Fruit fly (Drosophila melanogaster) whole organism, wandering third instar larva: Measurements from ENCODE around the gene ClpP.

Experiments used
- CrebA ChIP-seq: fragments of 200-800 bp; sonication (Bioruptor generic); optimal IDR thresholded peaks from 2 replicates; lab custom pipeline; 2016; ENCODE audit warnings: missing biosample characterization, mild to moderate bottlenecking, missing genetic modification characterization, borderline replicate concordance
- Dfd ChIP-seq: fragments of >200 bp; optimal IDR thresholded peaks from 2 replicates; lab custom pipeline; 2017; ENCODE audit warnings: missing biosample characterization, missing genetic modification characterization
- Dif ChIP-seq: fragments of 200-275, 200-300 bp; sonication (Bioruptor generic); optimal IDR thresholded peaks from 2 replicates; lab custom pipeline; 2018; ENCODE audit warnings: missing biosample characterization, missing genetic modification characterization; ENCODE audit not compliant: partially characterized antibody
- GATAd ChIP-seq: sonication (Bioruptor generic); optimal IDR thresholded peaks from 2 replicates; lab custom pipeline; 2016; ENCODE audit warnings: missing biosample characterization, missing genetic modification characterization
- HLH106 ChIP-seq: fragments of 200-800 bp; optimal IDR thresholded peaks from 3 replicates; lab custom pipeline; 2019; ENCODE audit warnings: missing biosample characterization, mild to moderate bottlenecking, missing genetic modification characterization, moderate library complexity
- Hnf4 ChIP-seq: fragments of 200-800 bp; sonication (Bioruptor generic); optimal IDR thresholded peaks from 2 replicates; lab custom pipeline; 2016; ENCODE audit warnings: missing biosample characterization, mild to moderate bottlenecking, missing genetic modification characterization
- Hr83 ChIP-seq: fragments of 200-300 bp; sonication (Bioruptor generic); optimal IDR thresholded peaks from 2 replicates; lab custom pipeline; 2016; ENCODE audit warnings: missing biosample characterization, mild to moderate bottlenecking, missing genetic modification characterization, moderate library complexity; ENCODE audit not compliant: poor library complexity, severe bottlenecking
- Jra ChIP-seq: sonication (Bioruptor generic); optimal IDR thresholded peaks from 2 replicates; lab custom pipeline; 2016; ENCODE audit warnings: missing biosample characterization, missing genetic modification characterization
- Mio ChIP-seq: sonication (Bioruptor generic); optimal IDR thresholded peaks from 2 replicates; lab custom pipeline; 2016; ENCODE audit warnings: missing biosample characterization, missing genetic modification characterization
- Myc ChIP-seq: fragments of >200 bp; optimal IDR thresholded peaks from 2 replicates; lab custom pipeline; 2017
- N ChIP-seq: fragments of >200 bp; optimal IDR thresholded peaks from 2 replicates; lab custom pipeline; 2018; ENCODE audit warnings: missing biosample characterization, missing external identifiers, missing genetic modification characterization
- OdsH ChIP-seq: fragments of 200-800 bp; sonication (Bioruptor generic); optimal IDR thresholded peaks from 2 replicates; lab custom pipeline; 2016; ENCODE audit warnings: missing biosample characterization, mild to moderate bottlenecking, missing genetic modification characterization
- Rel ChIP-seq, 2 experiments: fragments of 200-800 bp; sonication (Bioruptor generic) in 1 of 2; optimal IDR thresholded peaks; 2 replicates in 1 of 2; 3 replicates in 1 of 2; lab custom pipeline; 2016 to 2019; ENCODE audit warnings: mild to moderate bottlenecking in 2 of 2, missing biosample characterization in 2 of 2, missing genetic modification characterization in 2 of 2, moderate library complexity in 1 of 2
- Sp1 ChIP-seq: fragments of 200-800 bp; sonication (Bioruptor generic); optimal IDR thresholded peaks from 3 replicates; lab custom pipeline; 2019; ENCODE audit warnings: missing biosample characterization, mild to moderate bottlenecking, missing genetic modification characterization, moderate library complexity
- Vsx2 ChIP-seq: fragments of 200-300, 225-300 bp; sonication (Bioruptor generic); optimal IDR thresholded peaks from 2 replicates; lab custom pipeline; 2018; ENCODE audit warnings: missing biosample characterization, missing genetic modification characterization; ENCODE audit not compliant: partially characterized antibody
- br ChIP-seq: fragments of 200-800 bp; sonication (Bioruptor generic); optimal IDR thresholded peaks from 2 replicates; lab custom pipeline; 2016; ENCODE audit warnings: missing biosample characterization, missing genetic modification characterization
- brk ChIP-seq: fragments of 200-800 bp; sonication (Bioruptor generic); optimal IDR thresholded peaks from 2 replicates; lab custom pipeline; 2016; ENCODE audit warnings: missing biosample characterization, mild to moderate bottlenecking, missing genetic modification characterization
- dl ChIP-seq, 2 experiments: fragments of 175-275, 200-275 bp in 1 of 2; fragments of 200-275 bp in 1 of 2; sonication (Bioruptor generic); optimal IDR thresholded peaks; lab custom pipeline; 2018; ENCODE audit warnings: mild to moderate bottlenecking in 2 of 2, missing biosample characterization in 2 of 2, missing genetic modification characterization in 2 of 2, moderate library complexity in 2 of 2; ENCODE audit not compliant: partially characterized antibody in 2 of 2, insufficient read depth in 1 of 2
- dmrt93B ChIP-seq: fragments of 200-800 bp; sonication (Bioruptor generic); optimal IDR thresholded peaks from 2 replicates; lab custom pipeline; 2018; ENCODE audit warnings: missing biosample characterization, mild to moderate bottlenecking, missing genetic modification characterization
- dsf ChIP-seq: sonication (Bioruptor generic); optimal IDR thresholded peaks from 2 replicates; lab custom pipeline; 2016; ENCODE audit warnings: missing biosample characterization, missing genetic modification characterization, borderline replicate concordance
- ey ChIP-seq: fragments of 200-800 bp; sonication (Bioruptor generic); optimal IDR thresholded peaks from 2 replicates; lab custom pipeline; 2016; ENCODE audit warnings: missing biosample characterization, missing genetic modification characterization
- h ChIP-seq: fragments of 200-800 bp; sonication (Bioruptor generic); optimal IDR thresholded peaks from 3 replicates; lab custom pipeline; 2016; ENCODE audit warnings: missing biosample characterization, mild to moderate bottlenecking, missing genetic modification characterization
- jim ChIP-seq: fragments of 175-275, 200-325 bp; sonication (Bioruptor generic); optimal IDR thresholded peaks from 2 replicates; lab custom pipeline; 2016; ENCODE audit warnings: missing biosample characterization, mild to moderate bottlenecking, missing genetic modification characterization
- lola ChIP-seq: fragments of >200 bp; optimal IDR thresholded peaks from 2 replicates; lab custom pipeline; 2017; ENCODE audit warnings: missing biosample characterization, missing genetic modification characterization
- pan ChIP-seq: fragments of >200 bp; optimal IDR thresholded peaks from 2 replicates; lab custom pipeline; 2017
- psq ChIP-seq: fragments of 200-800 bp; sonication (Bioruptor generic); optimal IDR thresholded peaks from 3 replicates; lab custom pipeline; 2017; ENCODE audit warnings: missing biosample characterization, mild to moderate bottlenecking, missing genetic modification characterization, moderate library complexity
- rgr ChIP-seq: fragments of 200-800 bp; sonication (Bioruptor generic); optimal IDR thresholded peaks from 3 replicates; lab custom pipeline; 2016; ENCODE audit warnings: missing biosample characterization, mild to moderate bottlenecking, missing genetic modification characterization
- sage ChIP-seq: fragments of 200-800 bp; sonication (Bioruptor generic); optimal IDR thresholded peaks from 2 replicates; lab custom pipeline; 2016; ENCODE audit warnings: missing biosample characterization, mild to moderate bottlenecking, missing genetic modification characterization
- tai ChIP-seq: sonication (Bioruptor generic); optimal IDR thresholded peaks from 2 replicates; lab custom pipeline; 2016; ENCODE audit warnings: missing biosample characterization, missing genetic modification characterization
- woc ChIP-seq: sonication (Bioruptor generic); optimal IDR thresholded peaks from 2 replicates; lab custom pipeline; 2016; ENCODE audit warnings: missing biosample characterization, mild to moderate bottlenecking, missing genetic modification characterization

The ClpP gene

DNA sequence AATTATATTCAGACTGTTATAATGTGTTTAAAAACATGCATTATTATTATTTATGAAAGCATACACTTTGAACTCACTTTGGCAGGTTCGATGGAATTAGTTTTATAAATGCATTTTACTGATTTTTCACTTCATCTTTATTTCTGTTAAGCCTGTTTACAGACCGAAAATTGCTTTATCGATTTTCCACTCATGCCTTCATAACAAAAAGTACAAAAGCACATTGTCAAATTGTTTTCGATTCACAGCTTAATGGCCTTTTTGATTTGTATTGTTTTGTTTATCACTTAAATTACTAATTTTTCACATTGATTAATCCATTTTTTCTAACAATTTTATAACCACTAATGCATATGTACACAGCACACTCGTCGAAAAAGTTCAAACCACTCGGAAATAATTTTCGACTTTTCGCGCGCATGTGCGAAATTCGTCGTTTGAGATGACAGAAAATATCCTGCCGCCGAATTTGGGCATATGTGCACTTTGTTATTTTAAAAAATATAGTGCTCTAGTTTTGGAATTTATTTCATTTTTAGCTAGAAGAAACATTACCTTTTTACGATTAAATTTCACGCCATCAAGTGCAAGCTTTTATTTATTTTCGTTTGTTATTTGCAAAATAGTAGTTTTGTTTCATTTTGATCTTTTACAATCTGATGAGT is 17.1 kb downstream of the ClpP start, which contains the start of gene rho-5:
TSS of gene rho-5 (minus strand) at position 296 of the 665 bp plus-strand sequence.
- TF ChIP-seq woc (GFP tag; lab: Kevin White, UChicago) (no peak), Mio (GFP tag; lab: Kevin White, UChicago) (no peak), OdsH (GFP tag; lab: Kevin White, UChicago) (no peak), GATAd (GFP tag; lab: Kevin White, UChicago) (no peak), Sp1 (GFP tag; lab: Kevin White, UChicago) (no peak), dsf (GFP tag; lab: Kevin White, UChicago) (no peak)

DNA sequence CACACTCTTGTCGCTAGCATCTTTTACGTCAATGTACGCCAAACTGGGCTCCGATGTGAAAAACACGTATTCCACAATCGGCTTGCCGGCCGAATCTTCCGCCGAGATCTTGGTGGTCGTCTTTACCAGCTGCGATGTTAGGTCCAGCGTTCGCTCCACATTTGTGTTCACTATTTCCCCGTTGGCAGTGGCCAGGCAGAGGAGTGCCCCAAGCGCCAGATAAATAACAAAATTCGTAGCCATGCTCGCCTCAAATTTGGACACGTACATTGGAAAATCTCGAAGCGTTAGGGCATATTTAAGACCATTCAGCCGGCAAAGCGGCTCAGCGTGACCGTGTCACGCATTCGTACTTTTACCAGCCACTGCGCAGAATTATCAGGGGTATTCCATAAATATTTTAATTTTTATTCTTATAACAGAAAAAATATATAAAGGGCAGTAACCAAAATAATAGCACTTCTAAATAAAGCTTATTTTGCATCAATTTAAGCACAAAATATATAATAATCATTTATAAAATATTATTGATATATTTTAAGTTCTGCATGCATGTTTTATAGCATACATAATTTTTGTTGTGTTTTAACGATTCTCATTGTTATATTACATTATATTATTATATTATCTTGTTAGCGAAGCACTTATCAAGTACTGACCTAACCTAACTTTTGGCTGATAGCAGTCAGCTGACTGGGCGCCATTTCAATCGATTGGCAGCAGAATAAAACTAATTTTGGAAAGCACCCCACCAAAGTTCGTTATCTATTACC is 19.1 kb downstream of the ClpP start, which contains the start of the genes CG33303 and dpr19:
TSS of gene CG33303 (minus strand) at position 294 of the 773 bp plus-strand sequence.
TSS of gene dpr19 (plus strand) at position 705 of the 773 bp plus-strand sequence.
- TF ChIP-seq woc (GFP tag; lab: Kevin White, UChicago) = no peak
- no peak for TF ChIP-seq brk (GFP tag; lab: Kevin White, UChicago)
- TF ChIP-seq Hr83 (GFP tag; lab: Kevin White, UChicago) = peak; percentile 21
- no peak for TF ChIP-seq dl (GFP tag; optimal IDR thresholded peaks at IDR 0.05; lab: Kevin White, UChicago; ENCODE audit: insufficient read depth in 1 of 2, partially characterized antibody in 2 of 2)
- TF ChIP-seq Mio (GFP tag; lab: Kevin White, UChicago) = no peak
- TF ChIP-seq Vsx2 = no peak
- TF ChIP-seq CrebA (GFP tag; lab: Kevin White, UChicago) = no peak
- TF ChIP-seq OdsH (GFP tag; lab: Kevin White, UChicago) = peak; percentile 18
- no peak for TF ChIP-seq Hnf4
- TF ChIP-seq Dfd (GFP tag; lab: Kevin White, UChicago) = no peak
- TF ChIP-seq Sp1 (GFP tag; lab: Kevin White, UChicago) = peak; percentile 69
- no peak for TF ChIP-seq h (GFP tag; lab: Kevin White, UChicago)
- no peak for TF ChIP-seq lola
- peak; percentile 69 for TF ChIP-seq HLH106
- no peak for TF ChIP-seq Rel (GFP tag; optimal IDR thresholded peaks at IDR 0.05; lab: Kevin White, UChicago)
- TF ChIP-seq Rel (tag; optimal IDR thresholded peaks at IDR 0.05; lab: Kevin White, UChicago) = peak; percentile 43
- TF ChIP-seq rgr (GFP tag; lab: Kevin White, UChicago) = peak; percentile 62
- TF ChIP-seq dmrt93B (GFP tag; lab: Kevin White, UChicago) = no peak
- TF ChIP-seq ey (GFP tag; lab: Kevin White, UChicago) = no peak

dm6 chr2L:10376276-10376675 is 19.7 kb downstream of the ClpP start:
- TF ChIP-seq lola (no peak), N (GFP tag; lab: Kevin White, UChicago) (no peak), tai (no peak), h (GFP tag; lab: Kevin White, UChicago) (no peak), Sp1 (GFP tag; lab: Kevin White, UChicago) (no peak), Dif (GFP tag; lab: Kevin White, UChicago) (no peak), br (no peak), woc (GFP tag; lab: Kevin White, UChicago) (no peak), pan (lab: Kevin White, UChicago) (no peak), HLH106 (no peak), psq (GFP tag; lab: Kevin White, UChicago) (no peak), Vsx2 (no peak), Hr83 (GFP tag; lab: Kevin White, UChicago) (no peak), jim (GFP tag; lab: Kevin White, UChicago) (no peak), Myc (lab: Kevin White, UChicago) (no peak), sage (GFP tag; lab: Kevin White, UChicago) (no peak)

dm6 chr2L:10378631-10379030 is 22.0 kb downstream of the ClpP start:
- no peak for TF ChIP-seq Hnf4
- no peak for TF ChIP-seq dmrt93B (GFP tag; lab: Kevin White, UChicago)
- TF ChIP-seq woc (GFP tag; lab: Kevin White, UChicago) = no peak
- TF ChIP-seq N (GFP tag; lab: Kevin White, UChicago) = no peak
- TF ChIP-seq pan (lab: Kevin White, UChicago) = no peak
- no peak for TF ChIP-seq Jra
- no peak for TF ChIP-seq Dfd (GFP tag; lab: Kevin White, UChicago)
